Worm (Caenorhabditis elegans): Measurements from ENCODE around the gene E02C12.19.

Gene E02C12.19

DNA sequence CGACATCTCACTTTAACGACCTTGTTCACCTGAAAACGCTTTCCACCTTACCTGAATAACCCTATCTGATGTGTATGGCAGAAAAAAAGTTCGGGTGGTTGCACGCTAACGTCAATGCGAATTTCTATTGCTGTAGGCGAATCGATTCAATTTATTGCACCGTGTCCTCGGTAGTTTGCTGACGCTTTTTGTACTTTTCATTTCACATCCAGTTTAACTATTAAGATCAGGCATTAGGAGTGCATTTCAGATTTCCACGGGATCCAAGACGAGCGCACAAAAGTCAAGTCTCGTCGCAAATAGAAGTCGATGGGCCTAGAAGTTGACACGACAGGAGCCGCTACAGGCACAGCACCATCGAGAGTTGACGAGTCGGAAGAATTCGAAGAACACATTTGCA lies 34.0 kb downstream of the E02C12.19 start:
- TF ChIP-seq grh-1 (GFP tag; IDR thresholded peaks at IDR 0.05) (peak; percentile 23; the same call in 1 of the 2 replicates), nhr-19 (GFP tag; conservative IDR thresholded peaks at IDR 0.05) (peak; percentile 16)

DNA sequence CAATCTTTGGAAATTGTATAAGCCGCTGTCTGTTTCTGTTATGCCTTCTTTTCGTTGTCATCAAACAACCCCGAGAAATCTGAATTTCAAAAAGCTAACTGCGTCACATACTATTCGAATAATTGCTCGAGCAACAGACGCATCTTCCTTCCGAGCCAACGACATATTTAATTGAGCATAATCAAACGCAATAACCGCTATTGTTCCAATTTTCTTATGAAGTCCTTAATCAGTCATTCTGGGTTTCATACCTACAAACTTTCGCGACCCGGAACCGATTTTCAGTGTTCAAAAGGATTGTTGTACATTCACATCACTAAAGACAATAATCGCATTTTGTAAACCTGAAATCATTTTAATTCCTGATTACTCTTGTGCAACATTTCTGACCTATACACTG lies 34.5 kb downstream of the E02C12.19 start:
- peak; percentile 37; the same call in 1 of the 2 replicates for TF ChIP-seq grh-1 (GFP tag; IDR thresholded peaks at IDR 0.05)

DNA sequence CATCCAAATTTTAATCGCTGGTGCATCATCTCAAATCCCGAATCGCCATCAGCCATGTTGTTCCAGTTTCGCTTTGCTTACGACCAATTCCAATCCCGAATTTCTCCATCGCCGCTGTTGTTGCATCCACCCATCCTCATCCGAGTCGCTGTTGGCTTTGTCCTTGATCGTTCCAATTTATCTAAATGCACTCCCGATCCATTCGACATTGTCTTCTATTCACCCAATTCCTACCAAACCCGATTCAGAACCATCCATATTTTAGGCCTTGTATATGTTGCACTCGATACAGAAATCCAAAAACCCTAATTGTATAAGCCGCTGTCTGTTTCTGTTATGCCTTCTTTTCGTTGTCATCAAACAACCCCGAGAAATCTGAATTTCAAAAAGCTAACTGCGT lies 36.0 kb downstream of the E02C12.19 start:
- no peak for TF ChIP-seq ets-5 (GFP tag; IDR thresholded peaks at IDR 0.05)
- no peak for TF ChIP-seq dpl-1 (GFP tag; optimal IDR thresholded peaks at IDR 0.05)
- no peak for TF ChIP-seq lir-3 (tag; optimal IDR thresholded peaks at IDR 0.05; ENCODE audit: poor library complexity)
- no peak for TF ChIP-seq nhr-11 (tag; optimal IDR thresholded peaks at IDR 0.05)
- TF ChIP-seq nhr-47 (tag; optimal IDR thresholded peaks at IDR 0.05) = no peak
- TF ChIP-seq rnt-1 (tag; optimal IDR thresholded peaks at IDR 0.05) = peak; percentile 20
- TF ChIP-seq nhr-85 (tag) = no peak
- peak; percentile 23 for TF ChIP-seq nhr-71 (tag; optimal IDR thresholded peaks at IDR 0.05)
- TF ChIP-seq lin-13 (GFP tag; optimal IDR thresholded peaks at IDR 0.05) = no peak
- peak; percentile 24; the same call in 1 of the 2 replicates for TF ChIP-seq nhr-19 (GFP tag; conservative IDR thresholded peaks at IDR 0.05)
- TF ChIP-seq ceh-88 (GFP tag; IDR thresholded peaks at IDR 0.05) = no peak
- TF ChIP-seq ces-1 (GFP tag; optimal IDR thresholded peaks at IDR 0.05) = no peak
- no peak for TF ChIP-seq fkh-8 (tag; optimal IDR thresholded peaks at IDR 0.05)
- TF ChIP-seq fkh-4 (tag; optimal IDR thresholded peaks at IDR 0.05; ENCODE audit: borderline replicate concordance) = no peak
- TF ChIP-seq mdl-1 (tag; optimal IDR thresholded peaks at IDR 0.05) = no peak
- TF ChIP-seq irx-1 (tag; optimal IDR thresholded peaks at IDR 0.05) = no peak
- no peak for TF ChIP-seq ceh-82 (tag; optimal IDR thresholded peaks at IDR 0.05)
- TF ChIP-seq mab-9 (GFP tag; IDR thresholded peaks at IDR 0.05) = no peak
- no peak for TF ChIP-seq pag-3 (tag; optimal IDR thresholded peaks at IDR 0.05; ENCODE audit: borderline replicate concordance, insufficient read depth)
- peak; percentile 9 for TF ChIP-seq C16A3.4 (tag; optimal IDR thresholded peaks at IDR 0.05)
- no peak for TF ChIP-seq xbp-1 (tag; optimal IDR thresholded peaks at IDR 0.05)
- peak; percentile 23 for TF ChIP-seq ceh-63 (GFP tag; optimal IDR thresholded peaks at IDR 0.05)
- TF ChIP-seq egl-27 (tag; optimal IDR thresholded peaks at IDR 0.05) = no peak
- no peak for TF ChIP-seq unc-62 (GFP tag; optimal IDR thresholded peaks at IDR 0.05)
- TF ChIP-seq F16B12.6 (tag; optimal IDR thresholded peaks at IDR 0.05) = no peak
- TF ChIP-seq unc-86 (tag; optimal IDR thresholded peaks at IDR 0.05) = peak; percentile 3
- TF ChIP-seq unc-130 (tag; optimal IDR thresholded peaks at IDR 0.05) = no peak
- no peak for TF ChIP-seq jun-1 (tag; optimal IDR thresholded peaks at IDR 0.05)
- no peak for TF ChIP-seq Y116A8C.19 (tag; optimal IDR thresholded peaks at IDR 0.05; ENCODE audit: borderline replicate concordance)
- TF ChIP-seq sox-4 (tag; optimal IDR thresholded peaks at IDR 0.05) = no peak
- no peak for TF ChIP-seq hpl-2 (GFP tag; optimal IDR thresholded peaks at IDR 0.05)
- TF ChIP-seq nhr-77 (tag; optimal IDR thresholded peaks at IDR 0.05) = no peak
- TF ChIP-seq C34B4.2 (tag; optimal IDR thresholded peaks at IDR 0.05) = no peak
- TF ChIP-seq pax-3 (tag; optimal IDR thresholded peaks at IDR 0.05) = no peak
- TF ChIP-seq nhr-20 (tag; optimal IDR thresholded peaks at IDR 0.05) = no peak
- peak; percentile 56 for TF ChIP-seq grh-1 (GFP tag; IDR thresholded peaks at IDR 0.05)

DNA sequence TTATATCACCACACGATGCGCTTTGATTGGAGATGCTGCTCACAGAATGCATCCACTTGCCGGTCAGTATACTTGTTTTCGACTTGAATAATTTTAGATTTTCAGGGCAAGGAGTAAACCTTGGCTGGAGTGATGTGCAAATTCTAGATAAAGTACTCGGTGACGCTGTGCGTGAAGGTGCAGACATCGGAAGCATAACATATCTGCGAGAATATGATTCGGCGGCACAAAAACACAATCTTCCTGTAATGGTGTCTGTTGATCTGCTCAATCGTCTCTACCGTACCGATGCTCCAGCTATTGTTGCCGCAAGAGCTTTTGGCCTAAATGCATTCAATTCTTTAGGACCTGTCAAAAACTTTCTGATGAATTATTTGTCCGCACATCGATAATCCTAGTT lies 37.9 kb downstream of the E02C12.19 start:
- TF ChIP-seq Y116A8C.19 (tag; optimal IDR thresholded peaks at IDR 0.05; ENCODE audit: borderline replicate concordance) (no peak), efl-1 (optimal IDR thresholded peaks at IDR 0.05) (peak; percentile 14 to 22), efl-1 (GFP tag; optimal IDR thresholded peaks at IDR 0.05 in 1 of 2) (peak in 1 of 2 experiments; percentile 0), unc-86 (tag; optimal IDR thresholded peaks at IDR 0.05) (no peak), nhr-47 (tag; optimal IDR thresholded peaks at IDR 0.05) (peak; percentile 63), ztf-4 (tag; optimal IDR thresholded peaks at IDR 0.05) (peak; percentile 15), fkh-8 (tag; optimal IDR thresholded peaks at IDR 0.05) (peak; percentile 27), ama-1 (optimal IDR thresholded peaks at IDR 0.05) (peak; percentile 86), ces-1 (GFP tag; optimal IDR thresholded peaks at IDR 0.05) (no peak), lin-14 (GFP tag; optimal IDR thresholded peaks at IDR 0.05) (no peak)

Measured in whole organism, L1 larva.